Fruit fly (Drosophila melanogaster): ENCODE data around the gene CG6813.
A peak's percentile ranks its signal among the peaks of the same experiment; 100 is the strongest.

The CG6813 gene

DNA sequence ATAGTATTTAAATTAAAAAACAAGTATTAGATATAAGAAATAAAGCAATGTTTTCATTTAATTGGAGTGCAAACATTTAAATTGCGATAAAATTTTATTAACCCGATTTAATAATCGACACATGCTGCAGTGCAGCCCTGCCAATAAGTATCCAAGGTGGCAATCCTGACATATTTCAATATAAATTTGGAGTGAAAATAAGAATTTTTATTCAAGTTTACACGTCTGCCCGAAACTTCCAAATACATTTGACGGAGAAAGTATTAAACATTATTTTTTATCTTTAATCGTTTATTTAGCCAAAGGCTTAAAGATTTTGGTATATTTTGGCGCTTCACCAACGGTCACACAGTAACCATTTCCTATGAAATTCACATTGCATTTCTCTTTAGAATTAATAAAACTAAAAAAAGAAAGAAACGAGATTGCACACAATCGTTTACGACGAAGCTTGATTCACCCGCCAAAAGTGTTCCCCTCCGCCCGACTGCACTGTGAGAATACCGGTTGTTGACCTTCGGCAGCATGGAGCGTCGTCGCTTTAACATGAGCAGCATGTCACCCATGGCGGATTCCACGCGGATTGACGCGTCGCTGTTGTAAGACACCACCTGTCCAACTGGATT is 2.1 kb upstream of the CG6813 start, which contains the start of gene CG14712 (continued):
- TF ChIP-seq chm (GFP tag; IDR thresholded peaks at IDR 0.05) (no peak), chn (GFP tag; optimal IDR thresholded peaks at IDR 0.05) (no peak), gce (GFP tag; IDR thresholded peaks at IDR 0.05) (no peak), lov (optimal IDR thresholded peaks at IDR 0.05) (no peak), lov (GFP tag; IDR thresholded peaks at IDR 0.05) (no peak), hth (optimal IDR thresholded peaks at IDR 0.05) (no peak), Sin3A (optimal IDR thresholded peaks at IDR 0.05) (no peak), D19A (tag; optimal IDR thresholded peaks at IDR 0.05) (no peak), ftz-f1 (GFP tag; optimal IDR thresholded peaks at IDR 0.05) (peak; percentile 75), yki (optimal IDR thresholded peaks at IDR 0.05) (no peak), CG43689 (GFP tag; IDR thresholded peaks at IDR 0.05) (no peak), vfl (GFP tag; optimal IDR thresholded peaks at IDR 0.05) (peak; percentile 7), ttk (GFP tag; IDR thresholded peaks at IDR 0.05) (no peak), Chrac-16 (GFP tag; optimal IDR thresholded peaks at IDR 0.05) (no peak), E2f1 (GFP tag; IDR thresholded peaks at IDR 0.05) (no peak), CG7963 (GFP tag; IDR thresholded peaks at IDR 0.05; ENCODE audit: partially characterized antibody) (peak; percentile 37; the same call in 1 of the 3 replicates), GATAe (GFP tag; conservative IDR thresholded peaks at IDR 0.05) (no peak), crp (GFP tag; optimal IDR thresholded peaks at IDR 0.05) (peak in 1 of 2 experiments; percentile 51), inv (GFP tag; IDR thresholded peaks at IDR 0.05; ENCODE audit: partially characterized antibody) (peak; percentile 45; the same call in 1 of the 2 replicates), CG1832 (GFP tag; optimal IDR thresholded peaks at IDR 0.05) (no peak), al (GFP tag; IDR thresholded peaks at IDR 0.05) (no peak), Nf-YB (GFP tag; optimal IDR thresholded peaks at IDR 0.05) (no peak), row (GFP tag; IDR thresholded peaks at IDR 0.05) (peak; percentile 51; the same call in 2 of the 3 replicates), MTF-1 (GFP tag; optimal IDR thresholded peaks at IDR 0.05; ENCODE audit: borderline replicate concordance) (no peak), hb (GFP tag; IDR thresholded peaks at IDR 0.05; ENCODE audit: partially characterized antibody) (no peak), HLH54F (GFP tag; optimal IDR thresholded peaks at IDR 0.05) (peak; percentile 5), CG14860 (GFP tag; IDR thresholded peaks at IDR 0.05; ENCODE audit: partially characterized antibody) (peak; percentile 50; the same call in 2 of the 3 replicates), CG9797 (GFP tag; optimal IDR thresholded peaks at IDR 0.05) (peak; percentile 73), usp (GFP tag; optimal IDR thresholded peaks at IDR 0.05) (no peak), CG2712 (tag; optimal IDR thresholded peaks at IDR 0.05) (peak; percentile 68), CG11696 (GFP tag; IDR thresholded peaks at IDR 0.05) (no peak), Scr (GFP tag; IDR thresholded peaks at IDR 0.05; ENCODE audit: partially characterized antibody) (peak; percentile 59), CG7372 (GFP tag; IDR thresholded peaks at IDR 0.05) (no peak), tgo (GFP tag; IDR thresholded peaks at IDR 0.05) (no peak), Mes4 (GFP tag; optimal IDR thresholded peaks at IDR 0.05) (no peak), da (GFP tag; optimal IDR thresholded peaks at IDR 0.05) (no peak), CG4424 (GFP tag; optimal IDR thresholded peaks at IDR 0.05) (peak; percentile 24), corto (GFP tag; optimal IDR thresholded peaks at IDR 0.05) (no peak), Dbx (GFP tag; IDR thresholded peaks at IDR 0.05) (no peak), CG15514 (GFP tag; optimal IDR thresholded peaks at IDR 0.05) (peak; percentile 83), CG4360 (GFP tag; IDR thresholded peaks at IDR 0.05) (no peak), Dref (GFP tag; IDR thresholded peaks at IDR 0.05) (peak; percentile 90), croc (GFP tag; conservative IDR thresholded peaks at IDR 0.05) (no peak), CG4282 (GFP tag; optimal IDR thresholded peaks at IDR 0.05) (no peak), Ets97D (GFP tag; optimal IDR thresholded peaks at IDR 0.05) (peak; percentile 77), vnd (GFP tag; IDR thresholded peaks at IDR 0.05; ENCODE audit: partially characterized antibody) (0 out of 3 replicates have a peak, but pooled peaks have one; percentile 34), CHES-1-like (GFP tag; optimal IDR thresholded peaks at IDR 0.05) (no peak), CG7987 (GFP tag; optimal IDR thresholded peaks at IDR 0.05) (no peak), nom (GFP tag; optimal IDR thresholded peaks at IDR 0.05) (no peak)

All from whole organism, embryonic.